Worm (Caenorhabditis elegans) whole organism, late embryonic: ENCODE measurements around the gene arcp-1.

ENCODE experiments used
- C38D4.7 ChIP-seq: fragments of 200-800 bp; sonication (Bioruptor generic); optimal IDR thresholded peaks from 2 replicates; lab custom pipeline; 2018; ENCODE audit warnings: mild to moderate bottlenecking, missing genetic modification characterization, moderate library complexity, missing compliant biosample characterization
- dve-1 ChIP-seq: sonication (generic microtip); optimal IDR thresholded peaks from 2 replicates; lab custom pipeline; 2017; ENCODE audit warnings: antibody characterized with exemption, mild to moderate bottlenecking, missing genetic modification characterization, missing compliant biosample characterization

- no peak for TF ChIP-seq C38D4.7 (GFP tag; lab: Kevin White, UChicago)
- no peak for TF ChIP-seq dve-1 (tag; lab: Kevin White, UChicago)
Observed at ce11 chrIII:3799213-3799612, 40.0 kb upstream of the arcp-1 start.
